Worm (Caenorhabditis elegans) whole organism, L4 larva: Measurements from ENCODE around the gene aex-2.
A peak's percentile ranks its signal among the peaks of the same experiment; 100 is the strongest.

ENCODE experiments used
- F44E2.7 ChIP-seq: fragments of 200-800 bp; sonication (Bioruptor generic); IDR thresholded peaks from 2 replicates; pipeline ENCODE4 v2.1.2; 2022; ENCODE audit warnings: missing genetic modification characterization, missing compliant biosample characterization
- F49E8.2 ChIP-seq: sonication (generic microtip); optimal IDR thresholded peaks from 2 replicates; lab custom pipeline; 2016; ENCODE audit warnings: missing compliant biosample characterization, mild to moderate bottlenecking, missing genetic modification characterization, borderline replicate concordance
- R02D3.7 ChIP-seq: fragments of 150-350 bp; sonication (generic microtip); optimal IDR thresholded peaks from 3 replicates; lab custom pipeline; 2014; ENCODE audit warnings: missing biosample characterization, missing genetic modification characterization
- T20F7.1 ChIP-seq: fragments of 200-800 bp; sonication (Bioruptor generic); optimal IDR thresholded peaks from 2 replicates; lab custom pipeline; 2018; ENCODE audit warnings: mild to moderate bottlenecking, missing genetic modification characterization, missing compliant biosample characterization
- Y105C5A.15 ChIP-seq: fragments of 200-800 bp; sonication (Bioruptor generic); IDR thresholded peaks from 2 replicates; pipeline ENCODE4 v1.3.6; 2022; ENCODE audit warnings: missing genetic modification characterization, missing compliant biosample characterization
- Y5F2A.4 ChIP-seq: fragments of 200-800 bp; sonication (Bioruptor generic); optimal IDR thresholded peaks from 2 replicates; lab custom pipeline; 2018; ENCODE audit warnings: mild to moderate bottlenecking, missing genetic modification characterization, missing compliant biosample characterization
- aha-1 ChIP-seq: fragments of 150-350 bp; peaks from one replicate; lab custom pipeline; 2014; ENCODE audit warnings: missing biosample characterization, missing genetic modification characterization
- aly-2 ChIP-seq: sonication (generic microtip); optimal IDR thresholded peaks from 2 replicates; lab custom pipeline; 2018; ENCODE audit warnings: missing biosample characterization, missing genetic modification characterization
- ama-1 ChIP-seq: fragments of 150-350 bp; optimal IDR thresholded peaks from 2 replicates; lab custom pipeline; 2014; ENCODE audit warnings: inconsistent platforms, mixed read lengths
- ceh-20 ChIP-seq: fragments of 200-800 bp; sonication (Bioruptor generic); IDR thresholded peaks from 2 replicates; pipeline ENCODE4 v1.3.6; 2022; ENCODE audit warnings: missing genetic modification reagents, missing genetic modification characterization, missing compliant biosample characterization
- ceh-28 ChIP-seq: fragments of 150-350 bp; optimal IDR thresholded peaks from 2 replicates; lab custom pipeline; 2014; ENCODE audit warnings: missing biosample characterization, missing genetic modification reagents, missing genetic modification characterization
- ceh-44 ChIP-seq: fragments of 200-800 bp; sonication (Bioruptor generic); IDR thresholded peaks from 2 replicates; pipeline ENCODE4 v1.3.6; 2022; ENCODE audit warnings: missing genetic modification reagents, missing genetic modification characterization, missing compliant biosample characterization
- ceh-62 ChIP-seq: sonication (generic microtip); optimal IDR thresholded peaks from 2 replicates; lab custom pipeline; 2017; ENCODE audit warnings: missing biosample characterization, missing genetic modification characterization
- ces-1 ChIP-seq: fragments of 150-350 bp; sonication (generic microtip); optimal IDR thresholded peaks from 4 replicates; lab custom pipeline; 2014; ENCODE audit warnings: missing biosample characterization, missing genetic modification reagents, missing genetic modification characterization
- daf-12 ChIP-seq: fragments of 150-350 bp; optimal IDR thresholded peaks from 2 replicates; lab custom pipeline; 2014; ENCODE audit warnings: missing biosample characterization, missing genetic modification reagents, missing genetic modification characterization
- dmd-6 ChIP-seq: fragments of 200-800 bp; sonication (Bioruptor generic); IDR thresholded peaks from 2 replicates; pipeline ENCODE4 v1.3.6; 2022; ENCODE audit warnings: missing genetic modification reagents, missing genetic modification characterization, missing compliant biosample characterization
- dve-1 ChIP-seq: sonication (generic microtip); optimal IDR thresholded peaks from 2 replicates; lab custom pipeline; 2017; ENCODE audit warnings: antibody characterized with exemption, mild to moderate bottlenecking, missing genetic modification characterization, missing compliant biosample characterization; ENCODE audit not compliant: insufficient read depth
- egl-27 ChIP-seq: sonication (generic microtip); optimal IDR thresholded peaks from 3 replicates; lab custom pipeline; 2017; ENCODE audit warnings: missing biosample characterization, missing genetic modification reagents, missing genetic modification characterization
- lim-7 ChIP-seq: fragments of 200-800 bp; sonication (Bioruptor generic); IDR thresholded peaks from 2 replicates; pipeline ENCODE4 v1.3.6; 2022; ENCODE audit warnings: missing genetic modification characterization, missing compliant biosample characterization
- lin-15B ChIP-seq: fragments of 150-350 bp; sonication (generic microtip); optimal IDR thresholded peaks from 3 replicates; lab custom pipeline; 2014; ENCODE audit warnings: missing biosample characterization, missing genetic modification characterization
- lin-38 ChIP-seq: fragments of 200-800 bp; sonication (Bioruptor generic); IDR thresholded peaks from 2 replicates; pipeline ENCODE4 v1.3.6; 2022; ENCODE audit warnings: missing genetic modification reagents, missing genetic modification characterization, missing compliant biosample characterization
- madf-5 ChIP-seq, 2 experiments: fragments of 200-800 bp; sonication (Bioruptor generic); IDR thresholded peaks; 2 replicates each; pipeline ENCODE4 v1.3.6; 2022; ENCODE audit warnings: missing compliant biosample characterization in 2 of 2, missing genetic modification characterization in 2 of 2
- madf-9 ChIP-seq: fragments of 200-800 bp; sonication (Bioruptor generic); conservative IDR thresholded peaks from 2 replicates; pipeline ENCODE4 v1.3.6; 2022; ENCODE audit warnings: missing genetic modification reagents, missing genetic modification characterization, missing compliant biosample characterization
- mdl-1 ChIP-seq, 2 experiments: fragments of 150-350 bp in 1 of 2; sonication (generic microtip) in 1 of 2; optimal IDR thresholded peaks; 2 replicates each; lab custom pipeline; 2014 to 2017; ENCODE audit warnings: missing biosample characterization in 2 of 2, missing genetic modification characterization in 2 of 2
- mxl-2 ChIP-seq: fragments of 200-800 bp; sonication (Bioruptor generic); conservative IDR thresholded peaks from 2 replicates; pipeline ENCODE4 v1.3.6; 2022; ENCODE audit warnings: missing genetic modification reagents, missing genetic modification characterization, missing compliant biosample characterization
- mxl-3 ChIP-seq: fragments of 200-800 bp; sonication (Bioruptor generic); optimal IDR thresholded peaks from 2 replicates; lab custom pipeline; 2018; ENCODE audit warnings: mild to moderate bottlenecking, missing genetic modification characterization, missing compliant biosample characterization
- nhr-11 ChIP-seq: fragments of 150-350 bp; optimal IDR thresholded peaks from 2 replicates; lab custom pipeline; 2014; ENCODE audit warnings: missing biosample characterization, missing genetic modification characterization
- nhr-111 ChIP-seq: fragments of 200-800 bp; sonication (Bioruptor generic); optimal IDR thresholded peaks from 2 replicates; lab custom pipeline; 2018; ENCODE audit warnings: mild to moderate bottlenecking, missing genetic modification characterization, missing compliant biosample characterization
- nhr-41 ChIP-seq: fragments of 200-800 bp; sonication (Bioruptor generic); IDR thresholded peaks from 2 replicates; pipeline ENCODE4 v1.3.6; 2022; ENCODE audit warnings: missing genetic modification reagents, missing genetic modification characterization, missing compliant biosample characterization
- pha-4 ChIP-seq, 2 experiments: fragments of 150-350 bp in 1 of 2; fragments of 200-800 bp in 1 of 2; sonication (Bioruptor generic) in 1 of 2; IDR thresholded peaks in 1 of 2; optimal IDR thresholded peaks in 1 of 2; 2 replicates each; pipeline versions ENCODE4 v1.3.6 to Lab custom; 2014 to 2022; ENCODE audit warnings: missing genetic modification characterization in 2 of 2, missing genetic modification reagents in 2 of 2, missing biosample characterization in 1 of 2, missing compliant biosample characterization in 1 of 2
- rbr-2 ChIP-seq: sonication (generic microtip); optimal IDR thresholded peaks from 2 replicates; lab custom pipeline; 2016; ENCODE audit warnings: missing genotype, missing genetic modification characterization, missing compliant biosample characterization
- saeg-2 ChIP-seq: fragments of 200-800 bp; sonication (Bioruptor generic); IDR thresholded peaks from 2 replicates; pipeline ENCODE4 v1.3.6; 2022; ENCODE audit warnings: missing genetic modification reagents, missing genetic modification characterization, missing compliant biosample characterization
- unc-130 ChIP-seq: sonication (generic microtip); optimal IDR thresholded peaks from 2 replicates; lab custom pipeline; 2016; ENCODE audit warnings: missing genetic modification reagents, missing genetic modification characterization, missing compliant biosample characterization
- zfp-3 ChIP-seq: fragments of 200-800 bp; sonication (Bioruptor generic); conservative IDR thresholded peaks from 2 replicates; pipeline ENCODE4 v1.3.6; 2022; ENCODE audit warnings: missing genetic modification reagents, missing genetic modification characterization, missing compliant biosample characterization
- zip-11 ChIP-seq: fragments of 200-800 bp; sonication (Bioruptor generic); IDR thresholded peaks from 2 replicates; pipeline ENCODE4 v1.3.6; 2022; ENCODE audit warnings: missing genetic modification characterization, missing compliant biosample characterization
- zip-2 ChIP-seq: fragments of 150-350 bp; optimal IDR thresholded peaks from 2 replicates; lab custom pipeline; 2014; ENCODE audit warnings: missing biosample characterization, missing genetic modification characterization
- ztf-11 ChIP-seq: fragments of 150-350 bp; optimal IDR thresholded peaks from 2 replicates; lab custom pipeline; 2014; ENCODE audit warnings: missing biosample characterization, missing genetic modification characterization

Gene aex-2

DNA sequence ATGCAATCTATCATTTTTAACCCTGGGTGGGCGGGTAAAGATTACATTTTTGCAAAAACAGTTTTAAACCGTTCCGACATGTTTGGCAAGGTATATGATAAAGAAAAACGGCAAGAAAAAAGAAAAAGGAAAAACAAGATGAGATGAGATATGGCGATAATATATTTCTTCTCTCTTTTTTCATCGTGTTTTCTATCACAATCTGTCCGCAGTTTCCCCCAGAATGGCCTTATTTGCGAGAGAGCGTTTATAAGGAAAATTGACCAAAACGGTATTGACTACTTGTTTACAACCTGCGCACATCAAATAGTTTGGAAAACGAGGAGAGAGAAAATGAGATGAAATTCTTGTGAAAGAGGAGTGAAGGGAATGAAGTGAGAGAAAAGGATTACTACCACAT, 14.5 kb upstream of the aex-2 start (continued):
- no peak for TF ChIP-seq zip-2 (tag; lab: Kevin White, UChicago)
- no peak for TF ChIP-seq ceh-62 (tag; lab: Kevin White, UChicago)
- TF ChIP-seq ceh-44 (GFP tag; lab: Robert Waterston, UW) = no peak
- TF ChIP-seq nhr-111 (GFP tag; lab: Kevin White, UChicago) = no peak
- 0 out of 2 replicates have a peak, but pooled peaks have one; percentile 13 for TF ChIP-seq dmd-6 (GFP tag; lab: Robert Waterston, UW)
- TF ChIP-seq madf-9 = no peak
- TF ChIP-seq daf-12 (tag; lab: Kevin White, UChicago) = no peak
- no peak for TF ChIP-seq lin-38
- peak; percentile 11 for TF ChIP-seq nhr-11 (tag; lab: Kevin White, UChicago)
- TF ChIP-seq unc-130 (GFP tag; lab: Kevin White, UChicago) = no peak

DNA sequence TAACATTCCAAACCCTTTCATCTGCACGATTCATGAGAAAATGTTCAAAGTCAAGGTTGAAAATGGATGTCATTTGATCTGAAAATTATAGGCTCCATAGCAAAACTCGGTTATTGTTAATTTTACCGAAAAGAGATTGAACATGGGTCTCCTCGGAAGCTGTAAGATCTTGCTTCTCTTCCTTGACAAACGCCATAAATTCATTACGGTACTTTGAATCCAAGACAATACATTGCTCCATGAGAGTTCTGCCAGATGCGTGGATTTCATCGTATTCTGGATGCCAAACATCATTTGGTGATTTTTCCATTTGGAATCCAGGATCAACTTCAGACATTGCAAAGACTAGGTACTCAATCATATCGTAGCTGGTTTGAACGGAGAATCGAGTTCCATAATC, 13.0 kb upstream of the aex-2 start:
- TF ChIP-seq ces-1 (GFP tag; lab: Kevin White, UChicago) (no peak), mdl-1 (tag; optimal IDR thresholded peaks at IDR 0.05; lab: Kevin White, UChicago) (no peak), Y105C5A.15 (GFP tag; lab: Robert Waterston, UW) (no peak), aha-1 (tag; lab: Kevin White, UChicago) (peak; percentile 93)

DNA sequence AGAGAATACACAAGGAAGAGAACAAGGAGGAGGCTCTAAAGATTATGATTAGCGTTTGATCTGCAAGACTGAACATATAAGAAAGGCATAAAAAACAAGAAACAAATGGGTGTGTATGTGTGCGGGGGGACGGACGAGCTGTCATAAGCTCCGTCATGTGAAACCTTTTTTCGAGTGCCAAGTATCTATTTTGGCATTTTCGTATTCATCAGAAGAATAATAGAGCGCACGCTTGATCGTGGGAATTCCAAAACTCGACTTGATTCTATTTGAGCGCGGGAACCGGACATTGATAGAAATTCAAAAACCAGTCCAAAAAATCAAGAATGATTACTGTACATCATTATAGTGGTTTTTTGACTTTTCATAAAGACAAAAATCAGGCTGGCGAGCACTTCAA, 3.9 kb upstream of the aex-2 start:
- TF ChIP-seq F49E8.2 (tag; lab: Kevin White, UChicago) (no peak), ama-1 (lab: Kevin White, UChicago) (no peak), aha-1 (tag; lab: Kevin White, UChicago) (peak; percentile 91)

DNA sequence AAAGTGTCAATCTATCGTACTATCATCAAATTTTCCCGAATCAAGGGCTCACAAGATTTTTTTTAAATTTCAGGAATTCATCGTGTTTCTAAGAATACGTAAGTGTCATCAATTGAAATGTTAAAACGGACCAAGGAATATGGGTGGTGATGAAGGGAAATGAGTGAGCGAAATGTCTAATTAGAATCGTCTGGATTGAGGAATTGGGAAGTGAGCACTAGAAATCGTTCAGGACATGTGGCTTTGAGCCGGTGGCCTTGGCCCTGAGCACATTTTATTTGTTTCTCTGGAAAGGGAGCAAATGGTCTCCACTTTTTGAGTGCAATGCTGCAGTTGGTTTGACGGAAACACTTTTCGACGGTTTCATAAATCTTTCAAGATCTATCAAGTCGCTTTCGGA, 1.3 kb upstream of the aex-2 start:
- TF ChIP-seq lim-7 (GFP tag; lab: Robert Waterston, UW) = no peak
- no peak for TF ChIP-seq egl-27
- TF ChIP-seq saeg-2 = no peak
- TF ChIP-seq dve-1 (tag; lab: Kevin White, UChicago) = no peak
- no peak for TF ChIP-seq rbr-2 (tag; lab: Kevin White, UChicago)
- no peak for TF ChIP-seq zfp-3 (GFP tag; lab: Robert Waterston, UW)
- TF ChIP-seq mxl-2 (GFP tag; lab: Robert Waterston, UW) = no peak
- no peak for TF ChIP-seq zip-11
- TF ChIP-seq ztf-11 (tag; lab: Kevin White, UChicago) = no peak
- TF ChIP-seq ceh-28 = no peak
- TF ChIP-seq madf-9 = no peak
- no peak for TF ChIP-seq aly-2 (tag; lab: Kevin White, UChicago)
- TF ChIP-seq lin-15B = no peak
- TF ChIP-seq T20F7.1 (GFP tag; lab: Kevin White, UChicago) = no peak
- no peak for TF ChIP-seq pha-4 (GFP tag; IDR thresholded peaks at IDR 0.05; lab: Robert Waterston, UW)
- no peak for TF ChIP-seq pha-4 (tag; optimal IDR thresholded peaks at IDR 0.05; lab: Kevin White, UChicago)

DNA sequence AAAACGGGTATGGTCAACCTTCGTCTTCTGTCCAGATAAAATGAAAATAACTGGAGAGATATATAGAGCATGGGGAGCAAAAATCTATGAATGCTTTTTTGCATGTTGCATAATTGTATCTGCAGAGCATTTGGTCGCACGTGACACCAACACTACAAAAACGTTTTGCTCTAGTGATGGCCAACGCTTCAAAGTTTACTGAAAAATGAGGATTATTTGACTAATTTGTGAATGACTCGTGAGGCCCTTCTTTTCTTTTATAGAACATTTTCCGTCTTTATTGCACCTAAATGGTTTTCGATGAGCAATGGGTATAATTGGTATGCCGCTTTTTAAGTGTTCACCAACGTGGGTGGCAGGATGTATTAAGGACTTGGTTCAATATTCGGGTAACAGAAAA, 562 bp upstream of the aex-2 start:
- TF ChIP-seq R02D3.7 (no peak), lin-15B (no peak), madf-5 (GFP tag; IDR thresholded peaks at IDR 0.05; lab: Robert Waterston, UW) (no peak), Y5F2A.4 (GFP tag; lab: Kevin White, UChicago) (no peak), nhr-41 (GFP tag; lab: Robert Waterston, UW) (no peak), mxl-3 (GFP tag; lab: Kevin White, UChicago) (no peak), F44E2.7 (GFP tag; lab: Robert Waterston, UW) (no peak), lin-38 (no peak), dmd-6 (GFP tag; lab: Robert Waterston, UW) (no peak), ceh-20 (GFP tag; lab: Robert Waterston, UW) (no peak), nhr-111 (GFP tag; lab: Kevin White, UChicago) (no peak)
- TF ChIP-seq, all 104 proteins: peak for 0
